Worm (Caenorhabditis elegans) whole organism, L3 larva: ENCODE data around the gene cpb-2.

Source experiments
- ama-1 ChIP-seq: fragments of 150-350 bp; optimal IDR thresholded peaks from 2 replicates; lab custom pipeline; 2018
- elt-3 ChIP-seq, 3 experiments: fragments of 150-350 bp in 1 of 3; sonication (generic microtip) in 2 of 3; optimal IDR thresholded peaks; 2 replicates in 2 of 3; 4 replicates in 1 of 3; lab custom pipeline; 2014 to 2017; ENCODE audit warnings: missing biosample characterization in 3 of 3, missing genetic modification characterization in 3 of 3
- nfya-1 ChIP-seq: sonication (generic microtip); optimal IDR thresholded peaks from 2 replicates; lab custom pipeline; 2017; ENCODE audit warnings: missing genetic modification characterization, mild to moderate bottlenecking, missing compliant biosample characterization, antibody characterized with exemption, moderate library complexity; ENCODE audit not compliant: insufficient read depth
- nhr-12 ChIP-seq: fragments of 150-350 bp; optimal IDR thresholded peaks from 2 replicates; lab custom pipeline; 2014; ENCODE audit warnings: missing biosample characterization, missing genetic modification characterization
- nhr-23 ChIP-seq: fragments of 150-350 bp; optimal IDR thresholded peaks from 2 replicates; lab custom pipeline; 2014; ENCODE audit warnings: missing biosample characterization, missing genetic modification reagents, missing genetic modification characterization
- zag-1 ChIP-seq: fragments of 150-350 bp; optimal IDR thresholded peaks from 2 replicates; lab custom pipeline; 2014; ENCODE audit warnings: missing biosample characterization, missing genetic modification characterization

DNA sequence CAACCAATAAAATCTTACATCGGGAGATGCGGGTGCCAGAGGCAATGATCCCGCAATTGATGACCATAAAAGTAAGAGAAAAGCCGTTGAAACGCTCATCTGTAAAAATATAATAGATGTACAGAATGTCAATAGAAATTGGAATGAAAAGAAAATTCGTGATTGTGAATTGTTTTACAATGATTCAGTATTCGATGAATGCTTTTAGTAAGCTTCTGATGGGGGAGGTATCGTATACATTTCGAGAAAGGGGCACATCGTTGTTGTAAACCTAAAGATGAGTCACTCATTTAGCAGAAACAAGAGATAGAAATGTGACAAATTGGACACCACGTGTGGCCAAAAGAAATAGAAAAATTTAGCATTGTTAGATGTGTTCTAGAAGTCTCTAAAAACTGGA is 30.0 kb downstream of the cpb-2 start, which contains the start of gene C30B5.6:
- TF ChIP-seq elt-3 (tag; optimal IDR thresholded peaks at IDR 0.05; lab: Kevin White, UChicago) (no peak), nfya-1 (tag; lab: Kevin White, UChicago) (no peak), ama-1 (lab: Kevin White, UChicago) (no peak), nhr-12 (no peak), nhr-23 (tag; lab: Kevin White, UChicago) (no peak), zag-1 (no peak)
